Worm (Caenorhabditis elegans): ENCODE results near the gene R160.5.

R160.5 gene

DNA sequence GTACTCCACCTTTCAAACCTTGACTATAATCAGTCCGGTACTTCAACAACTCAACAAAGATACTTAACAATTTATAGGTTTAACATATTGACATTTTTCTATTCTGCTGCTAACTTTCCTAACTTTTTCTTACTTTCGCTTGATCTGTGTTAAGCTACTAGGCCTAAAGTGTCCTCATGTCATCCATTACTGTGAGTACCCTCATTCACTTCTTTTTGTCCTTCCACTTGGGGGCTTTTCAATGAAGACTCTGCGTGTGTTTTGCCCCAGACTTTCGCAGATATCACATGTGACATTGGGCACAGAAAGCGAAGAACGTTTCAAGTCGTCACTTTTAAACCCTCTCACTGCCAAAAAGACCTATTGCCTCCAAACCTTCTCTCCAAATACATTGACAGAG, 34.1 kb upstream of the R160.5 start:
- TF ChIP-seq pes-1 (GFP tag; IDR thresholded peaks at IDR 0.05) (no peak), sea-1 (GFP tag; conservative IDR thresholded peaks at IDR 0.05) (no peak), hmg-4 (GFP tag; optimal IDR thresholded peaks at IDR 0.05) (no peak), F13C5.2 (tag; optimal IDR thresholded peaks at IDR 0.05) (no peak), ceh-13 (GFP tag; optimal IDR thresholded peaks at IDR 0.05) (no peak), B0310.2 (tag; optimal IDR thresholded peaks at IDR 0.05) (no peak), hnd-1 (tag; optimal IDR thresholded peaks at IDR 0.05) (no peak), tbx-37 (GFP tag; conservative IDR thresholded peaks at IDR 0.05) (no peak), scrt-1 (GFP tag; IDR thresholded peaks at IDR 0.05) (no peak)

DNA sequence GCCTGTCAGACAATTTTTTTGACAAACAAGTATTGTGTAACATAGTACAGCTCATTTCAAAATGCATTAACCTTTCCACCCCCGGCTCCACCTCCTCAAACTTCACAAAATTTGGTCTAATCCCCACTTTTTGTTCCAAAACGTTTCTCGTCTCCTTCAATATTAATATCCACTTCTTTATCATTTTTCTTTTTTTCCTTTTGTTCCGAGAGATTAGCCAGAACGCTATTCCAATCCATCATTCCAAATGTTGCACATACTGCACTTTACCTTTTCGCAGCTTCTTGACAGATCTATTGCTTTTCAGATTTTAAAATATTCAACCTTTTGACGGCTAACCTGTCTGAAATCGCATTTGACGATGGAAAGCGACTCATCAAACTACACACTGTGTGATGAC, 32.2 kb upstream of the R160.5 start, which contains the start of gene D1079.1:
TSS of gene D1079.1 (plus strand) at position 301 of the 400 bp plus-strand sequence.
- TF ChIP-seq sea-1 (GFP tag; conservative IDR thresholded peaks at IDR 0.05) = no peak
- TF ChIP-seq ceh-13 (GFP tag; optimal IDR thresholded peaks at IDR 0.05) = no peak
- TF ChIP-seq tbx-37 (GFP tag; conservative IDR thresholded peaks at IDR 0.05) = no peak
- TF ChIP-seq aly-1 (tag; optimal IDR thresholded peaks at IDR 0.05) = no peak
- TF ChIP-seq hmg-4 (GFP tag; optimal IDR thresholded peaks at IDR 0.05) = no peak
- TF ChIP-seq F13C5.2 (tag; optimal IDR thresholded peaks at IDR 0.05) = no peak
- TF ChIP-seq ets-7 (tag; optimal IDR thresholded peaks at IDR 0.05) = no peak
- no peak for TF ChIP-seq hmbx-1 (tag; optimal IDR thresholded peaks at IDR 0.05)
- TF ChIP-seq tbx-11 (GFP tag; IDR thresholded peaks at IDR 0.05) = no peak
- no peak for TF ChIP-seq ama-1 (optimal IDR thresholded peaks at IDR 0.05)
- no peak for TF ChIP-seq flt-1 (GFP tag; IDR thresholded peaks at IDR 0.05)

DNA sequence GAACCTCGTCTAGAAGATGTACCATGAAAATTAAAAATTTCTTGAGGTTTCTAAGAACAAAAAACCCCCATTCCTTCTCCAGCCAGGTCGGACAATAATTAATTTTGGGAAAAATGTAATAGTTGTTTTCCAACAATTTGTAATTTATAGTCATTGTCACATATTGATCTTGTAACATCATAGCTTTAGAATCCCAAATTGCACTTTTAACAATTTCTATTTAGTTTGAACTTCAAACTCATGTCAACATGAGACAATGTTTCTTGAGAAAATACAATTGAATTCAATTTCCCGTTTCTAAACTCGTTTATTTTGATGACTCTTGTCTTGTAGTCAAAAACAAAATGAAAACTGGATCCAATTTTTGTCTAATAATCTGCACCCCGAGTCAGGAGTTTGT, 29.6 kb upstream of the R160.5 start:
- TF ChIP-seq ets-7 (tag; optimal IDR thresholded peaks at IDR 0.05) (no peak), F13C5.2 (tag; optimal IDR thresholded peaks at IDR 0.05) (no peak), tbx-37 (GFP tag; conservative IDR thresholded peaks at IDR 0.05) (no peak), ama-1 (optimal IDR thresholded peaks at IDR 0.05) (no peak), hmbx-1 (tag; optimal IDR thresholded peaks at IDR 0.05) (no peak)

- TF ChIP-seq F13C5.2 (tag; optimal IDR thresholded peaks at IDR 0.05) = no peak
- TF ChIP-seq hmg-4 (GFP tag; optimal IDR thresholded peaks at IDR 0.05) = no peak
- TF ChIP-seq B0310.2 (tag; optimal IDR thresholded peaks at IDR 0.05) = no peak
- no peak for TF ChIP-seq pes-1 (GFP tag; IDR thresholded peaks at IDR 0.05)
- TF ChIP-seq ets-7 (tag; optimal IDR thresholded peaks at IDR 0.05) = no peak
- TF ChIP-seq sea-1 (GFP tag; conservative IDR thresholded peaks at IDR 0.05) = no peak
- TF ChIP-seq scrt-1 (GFP tag; IDR thresholded peaks at IDR 0.05) = no peak
- TF ChIP-seq aly-1 (tag; optimal IDR thresholded peaks at IDR 0.05) = no peak
Observed at ce11 chrX:4397460-4397859, 26.8 kb upstream of the R160.5 start.

DNA sequence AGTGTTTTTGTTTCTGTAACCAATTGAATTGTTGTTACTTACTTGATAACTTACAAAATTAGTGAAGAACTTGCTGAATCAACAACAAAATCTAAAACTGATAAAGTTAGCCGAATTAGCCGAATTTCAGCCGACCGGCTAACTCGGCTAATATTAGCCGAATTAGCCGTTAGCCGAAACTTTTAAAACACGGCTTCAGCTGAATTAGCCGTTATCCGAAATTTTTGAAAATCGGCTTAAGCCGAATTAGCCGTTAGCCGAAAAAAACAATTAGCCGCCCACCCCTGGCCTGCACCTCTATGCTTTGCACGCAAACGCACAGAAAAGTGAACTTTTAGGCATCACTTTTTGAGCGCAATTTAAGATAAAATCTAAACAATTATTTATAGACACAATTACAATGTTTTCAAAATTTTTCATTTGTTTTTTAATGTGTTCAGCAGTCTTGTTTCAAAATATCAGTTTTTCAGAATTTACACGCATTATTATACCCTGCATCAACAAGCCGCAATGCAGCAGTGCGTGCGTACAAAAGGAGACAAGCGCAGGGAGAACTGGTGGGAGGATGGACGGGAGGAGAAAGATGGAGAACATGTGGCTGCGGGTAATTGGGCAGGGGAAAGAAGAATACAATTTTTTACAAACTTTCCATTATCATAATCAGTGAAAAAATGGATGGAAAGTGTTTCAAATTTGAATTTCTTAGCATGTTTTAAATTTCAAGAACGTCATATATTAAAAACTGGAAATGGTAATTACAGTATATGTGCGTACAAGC, 24.6 kb upstream of the R160.5 start:
- TF ChIP-seq sea-1 (GFP tag; conservative IDR thresholded peaks at IDR 0.05) (no peak), ceh-13 (GFP tag; optimal IDR thresholded peaks at IDR 0.05) (no peak), ets-7 (tag; optimal IDR thresholded peaks at IDR 0.05) (no peak), aly-1 (tag; optimal IDR thresholded peaks at IDR 0.05) (no peak), tbx-37 (GFP tag; conservative IDR thresholded peaks at IDR 0.05) (peak; percentile 42; the same call in 1 of the 2 replicates), F13C5.2 (tag; optimal IDR thresholded peaks at IDR 0.05) (peak; percentile 62)

DNA sequence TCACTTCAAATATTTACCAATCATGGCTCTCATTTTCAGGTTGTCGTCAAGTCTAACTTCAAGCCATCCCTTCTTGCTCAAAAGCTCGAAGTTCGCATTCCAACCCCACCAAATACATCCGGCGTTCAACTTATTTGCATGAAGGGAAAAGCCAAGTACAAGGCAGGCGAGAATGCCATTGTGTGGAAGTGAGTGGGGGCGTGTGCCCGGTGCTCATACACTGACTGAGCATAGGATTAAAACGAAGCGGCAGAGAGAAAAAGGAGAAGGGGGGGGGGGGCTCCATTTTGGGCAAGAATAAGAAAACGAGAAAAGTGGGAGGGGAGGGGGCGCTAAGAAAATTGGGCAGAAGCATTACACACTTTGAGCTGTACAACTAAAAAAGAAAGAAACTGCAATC, 21.0 kb upstream of the R160.5 start:
- no peak for TF ChIP-seq flt-1 (GFP tag; IDR thresholded peaks at IDR 0.05)
- TF ChIP-seq hmg-4 (GFP tag; optimal IDR thresholded peaks at IDR 0.05) = no peak

- TF ChIP-seq tbx-11 (GFP tag; IDR thresholded peaks at IDR 0.05) (no peak), F13C5.2 (tag; optimal IDR thresholded peaks at IDR 0.05) (peak; percentile 55), hmg-4 (GFP tag; optimal IDR thresholded peaks at IDR 0.05) (peak; percentile 77), hnd-1 (tag; optimal IDR thresholded peaks at IDR 0.05) (no peak), aly-1 (tag; optimal IDR thresholded peaks at IDR 0.05) (peak; percentile 4)
Observed at ce11 chrX:4388834-4389409, 18.3 kb upstream of the R160.5 start, which contains the start of gene dpy-23. Gene dpy-23, plus strand, starts transcription at chrX:4389359.

DNA sequence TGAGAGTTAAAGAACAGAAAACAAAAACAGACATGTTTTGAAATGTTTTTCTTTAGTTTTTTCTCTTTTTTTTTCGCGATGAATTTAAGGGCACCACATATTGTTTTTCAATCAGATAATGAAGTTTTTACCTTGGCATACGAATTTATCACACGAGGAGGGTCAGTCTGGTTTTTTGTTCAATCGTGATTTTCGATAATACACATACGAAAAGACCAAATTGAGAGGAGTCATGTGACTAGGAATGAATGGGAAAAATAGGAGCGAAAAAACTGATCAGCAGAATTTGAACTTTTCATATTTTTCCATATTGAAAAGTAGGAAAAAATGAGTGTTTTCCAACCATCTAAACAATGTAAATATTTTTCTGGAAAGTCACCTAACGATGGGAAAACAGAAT, 15.8 kb upstream of the R160.5 start:
- TF ChIP-seq flt-1 (GFP tag; IDR thresholded peaks at IDR 0.05) = no peak
- TF ChIP-seq B0310.2 (tag; optimal IDR thresholded peaks at IDR 0.05) = no peak
- no peak for TF ChIP-seq hnd-1 (tag; optimal IDR thresholded peaks at IDR 0.05)
- TF ChIP-seq tbx-37 (GFP tag; conservative IDR thresholded peaks at IDR 0.05) = no peak
- TF ChIP-seq ets-7 (tag; optimal IDR thresholded peaks at IDR 0.05) = no peak
- TF ChIP-seq pes-1 (GFP tag; IDR thresholded peaks at IDR 0.05) = no peak
- no peak for TF ChIP-seq F13C5.2 (tag; optimal IDR thresholded peaks at IDR 0.05)
- TF ChIP-seq aly-1 (tag; optimal IDR thresholded peaks at IDR 0.05) = no peak
- TF ChIP-seq hmbx-1 (tag; optimal IDR thresholded peaks at IDR 0.05) = no peak
- no peak for TF ChIP-seq ceh-13 (GFP tag; optimal IDR thresholded peaks at IDR 0.05)
- no peak for TF ChIP-seq scrt-1 (GFP tag; IDR thresholded peaks at IDR 0.05)
- TF ChIP-seq ama-1 (optimal IDR thresholded peaks at IDR 0.05) = no peak
- no peak for TF ChIP-seq tbx-11 (GFP tag; IDR thresholded peaks at IDR 0.05)
- no peak for TF ChIP-seq tra-4 (tag; optimal IDR thresholded peaks at IDR 0.05)
- no peak for TF ChIP-seq ceh-36 (tag; optimal IDR thresholded peaks at IDR 0.05)
- TF ChIP-seq sea-1 (GFP tag; conservative IDR thresholded peaks at IDR 0.05) = no peak
- no peak for TF ChIP-seq hmg-4 (GFP tag; optimal IDR thresholded peaks at IDR 0.05)
